Fruit fly (Drosophila melanogaster): ENCODE measurements around the gene escl.

The escl gene

dm6 chr2L:12010877-12011666, 20.3 kb downstream of the escl start (continued):
- TF ChIP-seq B-H2 (GFP tag; optimal IDR thresholded peaks at IDR 0.05) (peak; percentile 93), CG12219 (GFP tag; optimal IDR thresholded peaks at IDR 0.05) (peak; percentile 91), Sox102F (GFP tag; optimal IDR thresholded peaks at IDR 0.05) (peak; percentile 86), ERR (GFP tag; optimal IDR thresholded peaks at IDR 0.05) (no peak), CG11560 (tag; IDR thresholded peaks at IDR 0.05) (no peak), bcd (GFP tag; optimal IDR thresholded peaks at IDR 0.05) (peak; percentile 93), salm (tag; optimal IDR thresholded peaks at IDR 0.05) (peak; percentile 73), Oaz (GFP tag; IDR thresholded peaks at IDR 0.05) (no peak), Ada2b (GFP tag; IDR thresholded peaks at IDR 0.05) (no peak), CG1647 (GFP tag; optimal IDR thresholded peaks at IDR 0.05) (peak; percentile 80), CG17612 (GFP tag; IDR thresholded peaks at IDR 0.05) (no peak), E2f2 (GFP tag; IDR thresholded peaks at IDR 0.05) (no peak), Gug (GFP tag; IDR thresholded peaks at IDR 0.05) (peak; percentile 84), CG8388 (GFP tag; optimal IDR thresholded peaks at IDR 0.05) (peak; percentile 80), lilli (GFP tag; optimal IDR thresholded peaks at IDR 0.05) (peak; percentile 93), CG2120 (GFP tag; optimal IDR thresholded peaks at IDR 0.05) (peak; percentile 93), Adf1 (GFP tag; IDR thresholded peaks at IDR 0.05) (no peak), CG31388 (GFP tag; optimal IDR thresholded peaks at IDR 0.05) (peak; percentile 43), CG10366 (GFP tag; IDR thresholded peaks at IDR 0.05) (no peak), CG6254 (GFP tag; optimal IDR thresholded peaks at IDR 0.05) (peak; percentile 64), seq (GFP tag; IDR thresholded peaks at IDR 0.05) (no peak), vnd (GFP tag; IDR thresholded peaks at IDR 0.05; ENCODE audit: partially characterized antibody) (no peak), pzg (GFP tag; optimal IDR thresholded peaks at IDR 0.05) (peak; percentile 6), CG34224 (GFP tag; IDR thresholded peaks at IDR 0.05; ENCODE audit: partially characterized antibody) (no peak), CG3407 (GFP tag; optimal IDR thresholded peaks at IDR 0.05) (peak; percentile 66), peb (GFP tag; IDR thresholded peaks at IDR 0.05) (no peak), CG9215 (GFP tag; IDR thresholded peaks at IDR 0.05) (no peak), Dp (GFP tag; optimal IDR thresholded peaks at IDR 0.05) (no peak), D19A (tag; optimal IDR thresholded peaks at IDR 0.05) (peak; percentile 83), CG10267 (tag; optimal IDR thresholded peaks at IDR 0.05) (peak; percentile 85), CG13894 (tag; optimal IDR thresholded peaks at IDR 0.05) (peak; percentile 88), CG7372 (GFP tag; IDR thresholded peaks at IDR 0.05) (no peak), CG1024 (GFP tag; IDR thresholded peaks at IDR 0.05) (no peak), CG17802 (tag; optimal IDR thresholded peaks at IDR 0.05) (peak; percentile 58), CG10565 (GFP tag; optimal IDR thresholded peaks at IDR 0.05) (no peak), Trl (optimal IDR thresholded peaks at IDR 0.05) (no peak), Trl (GFP tag; optimal IDR thresholded peaks at IDR 0.05) (peak; percentile 38), kah (GFP tag; optimal IDR thresholded peaks at IDR 0.05) (peak; percentile 30), CG31224 (GFP tag; IDR thresholded peaks at IDR 0.05) (no peak), ac (GFP tag; optimal IDR thresholded peaks at IDR 0.05) (peak; percentile 51), CG9876 (GFP tag; optimal IDR thresholded peaks at IDR 0.05) (no peak), CG4730 (GFP tag; IDR thresholded peaks at IDR 0.05) (no peak), CG10462 (GFP tag; optimal IDR thresholded peaks at IDR 0.05) (peak; percentile 38), tup (GFP tag; optimal IDR thresholded peaks at IDR 0.05) (peak; percentile 64), CG43689 (GFP tag; IDR thresholded peaks at IDR 0.05) (no peak), lola (GFP tag; optimal IDR thresholded peaks at IDR 0.05) (peak in 1 of 3 experiments; percentile 92), CG15479 (GFP tag; optimal IDR thresholded peaks at IDR 0.05) (no peak), HLHmδ (GFP tag; optimal IDR thresholded peaks at IDR 0.05) (peak; percentile 61), Abd-B (GFP tag; optimal IDR thresholded peaks at IDR 0.05) (peak; percentile 83), dysf (GFP tag; IDR thresholded peaks at IDR 0.05) (no peak)

All from whole organism, embryonic.